Worm (Caenorhabditis elegans) whole organism, L3 larva: Measurements from ENCODE around the gene T10F2.5.

Experiments
- ZK546.5 ChIP-seq: sonication (generic microtip); optimal IDR thresholded peaks from 2 replicates; lab custom pipeline; 2017; ENCODE audit warnings: missing biosample characterization, missing genetic modification characterization
- eor-1 ChIP-seq, 2 experiments: fragments of 150-350 bp; optimal IDR thresholded peaks; 2 replicates each; lab custom pipeline; 2014 to 2018; ENCODE audit warnings: missing biosample characterization in 2 of 2, missing genetic modification characterization in 2 of 2
- pha-4 ChIP-seq: fragments of 150-350 bp; optimal IDR thresholded peaks from 2 replicates; lab custom pipeline; 2014; ENCODE audit warnings: missing biosample characterization, missing genetic modification reagents, missing genetic modification characterization

- TF ChIP-seq eor-1 (tag; optimal IDR thresholded peaks at IDR 0.05; lab: Kevin White, UChicago) = no peak
- no peak for TF ChIP-seq ZK546.5
- no peak for TF ChIP-seq pha-4 (tag; lab: Kevin White, UChicago)
Observed at ce11 chrIII:5183372-5183771, 24.0 kb upstream of the T10F2.5 start.
